Fruit fly (Drosophila melanogaster) whole organism: ENCODE results near the gene CG32052.

Source experiments
- CG8478 ChIP-seq: fragments of >200 bp; optimal IDR thresholded peaks from 2 replicates; lab custom pipeline; 2018; ENCODE audit warnings: inconsistent platforms
- Dll ChIP-seq: fragments of >200 bp; optimal IDR thresholded peaks from 2 replicates; lab custom pipeline; 2017
- EcR ChIP-seq, 2 experiments: fragments of >200 bp; optimal IDR thresholded peaks; 2 replicates each; lab custom pipeline; 2017; ENCODE audit warnings: missing biosample characterization in 2 of 2, missing genetic modification characterization in 2 of 2, missing genetic modification reagents in 2 of 2
- pan ChIP-seq: fragments of >200 bp; optimal IDR thresholded peaks from 2 replicates; lab custom pipeline; 2017
- psq ChIP-seq: fragments of >200 bp; optimal IDR thresholded peaks from 2 replicates; lab custom pipeline; 2017
- usp ChIP-seq: fragments of >200 bp; optimal IDR thresholded peaks from 2 replicates; lab custom pipeline; 2017; ENCODE audit warnings: missing biosample characterization, missing genetic modification characterization, mixed read lengths

The CG32052 gene

DNA sequence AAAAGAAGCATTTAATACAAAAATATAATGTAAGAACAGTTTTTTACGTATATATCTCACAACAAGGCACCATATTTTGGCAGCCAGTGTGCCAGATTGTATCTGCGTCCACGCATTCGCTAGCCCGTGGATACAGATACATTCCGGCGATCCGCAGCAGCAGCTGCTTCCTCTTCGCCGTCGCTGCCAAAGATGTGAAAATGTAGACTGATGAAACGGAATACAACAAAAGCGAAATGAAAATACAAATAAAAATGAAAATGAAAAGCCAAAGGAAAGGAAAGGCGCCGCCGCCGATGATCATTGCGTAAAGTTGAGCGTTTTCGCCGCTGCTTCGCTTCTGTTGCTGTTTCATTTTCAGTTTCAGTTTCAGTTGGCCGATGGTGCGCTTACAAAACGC is 28.9 kb downstream of the CG32052 start:
- TF ChIP-seq psq (lab: Kevin White, UChicago) (no peak), Dll (lab: Kevin White, UChicago) (no peak), pan (lab: Kevin White, UChicago) (no peak), usp (no peak), CG8478 (no peak), EcR (GFP tag; optimal IDR thresholded peaks at IDR 0.05; lab: Kevin White, UChicago) (no peak)

DNA sequence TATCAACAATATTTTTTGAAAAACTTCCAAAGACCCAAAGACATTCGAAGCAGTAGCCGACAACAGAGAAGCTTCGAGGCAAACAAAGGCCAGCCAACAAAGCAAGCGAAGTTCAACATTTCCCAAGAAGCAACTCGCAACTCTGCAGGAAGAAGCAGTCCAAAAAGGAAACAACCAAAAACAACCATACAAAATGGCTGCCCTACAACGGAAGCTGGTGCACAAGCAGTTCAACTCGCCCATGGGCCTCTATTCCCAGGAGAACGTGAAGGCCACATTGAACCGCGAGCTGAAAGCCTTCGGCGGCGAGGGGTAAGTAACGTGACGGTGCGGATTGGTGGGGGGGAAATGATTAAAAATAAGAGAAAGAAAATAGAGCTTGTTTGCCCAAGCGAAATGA is 33.4 kb downstream of the CG32052 start:
- TF ChIP-seq usp (no peak), psq (lab: Kevin White, UChicago) (no peak), CG8478 (no peak), pan (lab: Kevin White, UChicago) (no peak), EcR (GFP tag; optimal IDR thresholded peaks at IDR 0.05; lab: Kevin White, UChicago) (no peak), Dll (lab: Kevin White, UChicago) (no peak)

DNA sequence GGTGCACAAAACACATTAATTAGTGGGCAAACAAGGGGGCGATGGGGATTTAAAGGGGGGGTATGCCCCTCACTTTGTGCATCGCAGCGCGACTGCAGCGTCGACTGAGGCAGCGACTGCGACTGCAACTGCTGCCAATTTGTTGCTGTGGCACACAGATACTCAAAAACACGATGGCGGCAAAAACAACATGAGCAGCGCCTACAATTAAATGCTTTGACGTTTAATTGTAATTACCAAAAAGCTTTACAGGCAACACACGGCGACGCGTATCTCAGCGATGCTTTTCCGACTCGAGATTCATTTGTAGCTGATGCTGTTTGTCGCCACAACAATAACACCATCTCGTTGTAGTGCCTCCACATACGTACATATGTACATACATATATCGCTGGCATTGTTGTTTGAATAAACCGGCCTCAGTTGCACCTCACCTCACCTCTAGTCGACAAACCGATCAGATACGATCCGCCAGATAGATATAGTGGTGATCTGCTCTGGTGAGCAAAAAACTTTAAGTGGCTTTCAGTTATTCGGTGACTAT is 34.4 kb downstream of the CG32052 start:
- TF ChIP-seq psq (lab: Kevin White, UChicago) = no peak
- TF ChIP-seq usp = no peak
- TF ChIP-seq EcR (GFP tag; optimal IDR thresholded peaks at IDR 0.05; lab: Kevin White, UChicago) = no peak
- no peak for TF ChIP-seq Dll (lab: Kevin White, UChicago)
- no peak for TF ChIP-seq CG8478
- no peak for TF ChIP-seq pan (lab: Kevin White, UChicago)

DNA sequence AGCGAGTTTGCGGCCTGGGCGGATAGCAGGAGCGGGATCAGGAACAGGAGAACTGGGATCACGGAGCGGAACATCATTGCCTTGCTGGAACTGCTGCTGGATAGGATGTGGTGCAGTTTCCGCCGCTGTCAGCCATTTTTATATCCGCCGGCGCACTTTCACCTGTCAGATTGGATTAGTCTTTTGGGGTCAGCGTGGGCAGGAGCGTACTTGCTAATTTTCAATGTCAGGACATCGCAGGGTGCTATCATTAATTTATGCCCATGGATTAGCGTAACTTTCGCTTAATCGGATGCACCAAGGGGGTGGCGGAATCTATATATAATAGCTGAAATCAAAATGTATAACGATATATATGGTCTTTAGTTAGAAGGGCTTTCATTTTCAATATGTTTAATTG is 37.0 kb downstream of the CG32052 start, which contains the start of gene Ilp5:
TSS of gene Ilp5 (minus strand) at position 101 of the 400 bp plus-strand sequence.
- TF ChIP-seq Dll (lab: Kevin White, UChicago) (no peak), CG8478 (no peak), EcR (GFP tag; optimal IDR thresholded peaks at IDR 0.05; lab: Kevin White, UChicago) (no peak), psq (lab: Kevin White, UChicago) (no peak), usp (no peak), pan (lab: Kevin White, UChicago) (no peak)

DNA sequence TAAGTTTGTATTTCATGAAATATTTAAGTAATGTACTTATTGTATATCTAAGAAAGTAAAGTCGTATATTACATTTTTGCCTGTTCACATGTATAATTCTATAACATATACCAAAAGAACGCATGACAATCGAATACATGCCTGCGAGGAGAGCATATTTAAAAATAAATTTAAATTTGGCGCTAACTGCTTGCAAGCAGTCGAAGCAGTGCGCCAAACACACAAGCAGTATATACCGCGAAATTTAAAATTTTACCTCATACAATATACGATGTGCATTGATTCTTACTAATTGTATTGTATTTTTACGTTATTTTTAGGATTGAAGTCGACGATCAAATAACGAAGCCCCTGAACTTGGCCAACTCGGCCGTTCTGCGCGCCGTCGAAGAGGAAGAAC is 37.4 kb downstream of the CG32052 start:
- TF ChIP-seq CG8478 = no peak
- no peak for TF ChIP-seq EcR (GFP tag; optimal IDR thresholded peaks at IDR 0.05; lab: Kevin White, UChicago)
- TF ChIP-seq pan (lab: Kevin White, UChicago) = no peak

DNA sequence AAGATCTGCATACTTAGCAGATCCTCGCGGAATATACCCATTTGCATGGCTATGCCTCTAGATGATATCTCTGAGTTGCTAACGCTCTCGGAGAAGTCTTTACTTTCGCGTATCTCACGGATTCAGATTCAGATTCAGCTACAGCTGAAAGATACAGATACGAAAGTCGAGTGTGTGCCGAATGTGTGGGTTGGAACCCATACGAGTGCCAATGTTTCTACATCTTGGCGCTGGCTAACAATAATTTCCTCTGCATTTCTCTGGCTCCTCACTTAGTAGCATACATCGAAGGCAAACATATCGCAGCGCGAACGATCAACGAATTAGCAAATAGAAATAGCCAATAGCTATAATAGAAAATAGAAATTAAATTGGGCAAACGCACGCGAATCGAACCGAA is 42.3 kb downstream of the CG32052 start:
- no peak for TF ChIP-seq Dll (lab: Kevin White, UChicago)
- no peak for TF ChIP-seq EcR (GFP tag; optimal IDR thresholded peaks at IDR 0.05; lab: Kevin White, UChicago)
- TF ChIP-seq psq (lab: Kevin White, UChicago) = no peak
- TF ChIP-seq pan (lab: Kevin White, UChicago) = no peak
- TF ChIP-seq CG8478 = no peak
- no peak for TF ChIP-seq usp

DNA sequence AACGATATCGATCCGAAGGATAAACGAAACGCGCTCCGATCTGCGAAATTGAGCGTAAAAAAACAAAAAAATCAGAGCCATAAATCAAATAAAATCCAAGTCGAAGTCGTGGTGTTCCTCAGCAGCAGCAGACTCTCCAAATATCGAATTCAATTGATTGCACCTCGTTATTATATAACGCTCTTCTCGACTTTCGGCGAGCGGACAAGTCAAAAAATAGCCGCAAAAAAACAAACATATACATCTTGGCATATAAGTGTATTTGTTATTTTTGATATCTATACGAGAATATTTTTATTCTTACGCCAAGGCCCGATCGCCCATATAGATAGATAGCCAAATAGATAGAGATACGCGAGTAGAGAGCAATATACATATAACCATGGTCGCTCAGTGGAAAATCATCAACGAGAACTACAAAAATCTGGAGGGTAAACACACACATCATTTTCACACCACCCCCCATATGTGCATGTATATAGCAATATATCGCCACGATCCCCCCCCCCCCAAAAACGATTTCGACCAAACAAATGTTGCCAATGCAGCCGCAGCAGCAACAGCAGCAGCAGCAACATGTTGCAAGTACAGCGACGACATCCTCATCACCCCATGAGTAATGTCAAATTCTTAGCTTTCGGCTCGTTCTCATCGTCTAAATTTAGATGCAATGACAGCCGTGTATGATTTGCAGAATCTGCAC is 42.9 kb downstream of the CG32052 start:
- TF ChIP-seq Dll (lab: Kevin White, UChicago) (no peak), psq (lab: Kevin White, UChicago) (no peak), pan (lab: Kevin White, UChicago) (no peak), CG8478 (no peak), usp (no peak), EcR (GFP tag; optimal IDR thresholded peaks at IDR 0.05; lab: Kevin White, UChicago) (no peak)

DNA sequence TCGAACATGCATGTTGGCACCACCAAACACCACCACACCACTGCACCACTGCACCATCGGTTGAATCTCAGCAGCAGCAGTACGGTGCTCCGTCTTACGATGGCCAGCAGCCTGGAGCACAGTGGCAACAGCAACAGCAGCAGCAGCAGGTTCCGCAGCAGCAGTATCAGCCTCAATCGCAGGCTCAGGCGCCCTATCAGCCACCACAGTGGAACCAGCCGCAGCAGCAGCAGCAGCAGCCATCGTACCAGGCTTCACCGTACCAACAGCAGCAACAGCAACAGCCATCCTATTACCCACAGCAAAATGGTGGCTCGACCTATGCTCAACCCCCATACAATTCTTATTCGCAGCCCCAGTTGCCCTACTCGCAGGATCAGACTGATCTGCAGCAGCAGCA is 45.3 kb downstream of the CG32052 start:
- TF ChIP-seq psq (lab: Kevin White, UChicago) (no peak), Dll (lab: Kevin White, UChicago) (no peak), usp (no peak), CG8478 (no peak), EcR (GFP tag; optimal IDR thresholded peaks at IDR 0.05; lab: Kevin White, UChicago) (no peak), pan (lab: Kevin White, UChicago) (no peak)

DNA sequence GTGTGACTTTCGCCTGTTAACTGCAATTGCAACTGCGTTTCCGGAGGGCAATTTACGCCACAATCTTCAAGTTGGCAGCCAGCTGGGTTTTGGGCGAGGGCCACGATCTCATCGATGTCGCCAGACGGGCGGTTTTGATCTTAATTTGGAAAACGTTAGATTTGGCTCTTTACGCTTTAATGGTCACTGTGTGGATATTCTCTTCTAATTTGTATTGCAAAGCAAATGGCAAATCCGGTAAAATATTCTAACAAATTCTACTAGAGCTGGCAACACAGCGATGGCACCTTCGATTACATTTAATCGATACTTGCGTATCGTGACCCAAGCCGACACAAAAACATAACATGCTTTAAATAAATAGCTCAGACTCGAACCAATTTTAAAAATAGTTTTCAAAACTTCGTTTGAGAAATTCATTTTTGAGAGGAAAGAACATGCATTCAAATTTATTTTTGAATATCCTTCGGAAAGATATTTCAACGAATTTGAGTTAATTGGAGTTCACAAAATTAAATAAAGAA is 49.7 kb downstream of the CG32052 start, which contains the start of gene I-2:
TSS of gene I-2 (minus strand) at position 282 of the 524 bp plus-strand sequence.
- no peak for TF ChIP-seq psq (lab: Kevin White, UChicago)
- TF ChIP-seq EcR (GFP tag; optimal IDR thresholded peaks at IDR 0.05; lab: Kevin White, UChicago) = no peak
- no peak for TF ChIP-seq usp
- no peak for TF ChIP-seq CG8478
- no peak for TF ChIP-seq pan (lab: Kevin White, UChicago)
- TF ChIP-seq Dll (lab: Kevin White, UChicago) = no peak

DNA sequence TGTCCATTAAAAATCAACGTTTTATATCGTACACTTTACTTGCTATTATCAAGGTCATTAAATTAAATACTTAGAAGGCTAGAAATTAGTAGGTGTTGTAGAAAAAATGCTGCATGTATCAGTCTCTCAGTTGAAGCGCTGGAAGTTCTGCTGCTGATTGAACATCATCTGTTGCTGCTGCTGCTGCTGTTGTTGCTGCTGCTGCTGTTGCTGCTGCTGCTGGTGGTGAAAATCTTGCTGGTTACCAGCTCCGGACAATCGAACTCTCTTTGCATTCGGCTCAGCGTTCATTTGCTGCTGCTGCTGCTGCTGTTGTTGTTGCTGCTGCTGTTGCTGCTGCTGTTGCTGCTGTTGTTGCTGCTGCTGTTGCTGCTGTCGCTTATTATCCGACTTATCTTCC is 50.2 kb downstream of the CG32052 start:
- TF ChIP-seq CG8478 = no peak

DNA sequence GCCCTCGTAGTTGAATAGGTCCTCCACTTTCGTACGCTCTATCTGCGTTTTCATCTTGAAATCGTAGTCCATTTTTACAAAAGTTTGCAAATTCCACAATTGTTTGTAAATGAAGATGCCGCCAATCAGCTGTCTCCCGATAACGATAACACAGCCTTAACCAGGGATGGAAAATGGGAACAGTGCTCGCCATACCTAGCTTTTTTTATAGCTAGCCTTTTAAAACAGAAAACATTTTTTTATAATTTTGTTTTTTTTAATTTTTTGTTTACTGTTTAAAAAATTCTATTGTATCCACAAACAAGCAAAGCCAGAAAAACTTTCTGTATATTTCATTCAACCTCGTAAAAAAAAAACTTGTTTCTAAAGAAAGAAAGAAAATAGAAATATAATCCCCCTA is 51.7 kb downstream of the CG32052 start, which contains the start of gene Cdk8:
TSS of gene Cdk8 (minus strand) at position 137 of the 400 bp plus-strand sequence.
- TF ChIP-seq psq (lab: Kevin White, UChicago) (no peak), Dll (lab: Kevin White, UChicago) (no peak), usp (no peak)

DNA sequence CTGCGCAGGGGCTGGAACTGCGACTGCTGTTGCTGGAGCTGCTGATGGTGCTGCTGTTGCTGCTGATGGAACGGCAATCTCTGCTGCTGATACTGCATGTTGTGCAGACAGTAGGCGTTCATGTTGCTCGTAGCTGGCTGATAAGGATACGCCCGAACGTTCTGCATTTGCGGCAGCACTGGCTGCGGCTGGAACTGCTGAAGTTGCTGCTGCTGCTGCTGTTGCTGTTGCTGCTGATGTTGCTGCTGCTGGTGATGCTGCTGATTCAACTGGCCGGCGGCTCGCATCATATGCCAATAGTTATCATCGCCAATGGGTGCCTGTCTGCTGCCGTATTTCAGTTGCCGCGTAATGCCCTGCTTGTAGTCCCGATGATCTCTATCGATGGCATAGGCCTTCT is 53.9 kb downstream of the CG32052 start:
- TF ChIP-seq EcR (GFP tag; optimal IDR thresholded peaks at IDR 0.05; lab: Kevin White, UChicago) = no peak

DNA sequence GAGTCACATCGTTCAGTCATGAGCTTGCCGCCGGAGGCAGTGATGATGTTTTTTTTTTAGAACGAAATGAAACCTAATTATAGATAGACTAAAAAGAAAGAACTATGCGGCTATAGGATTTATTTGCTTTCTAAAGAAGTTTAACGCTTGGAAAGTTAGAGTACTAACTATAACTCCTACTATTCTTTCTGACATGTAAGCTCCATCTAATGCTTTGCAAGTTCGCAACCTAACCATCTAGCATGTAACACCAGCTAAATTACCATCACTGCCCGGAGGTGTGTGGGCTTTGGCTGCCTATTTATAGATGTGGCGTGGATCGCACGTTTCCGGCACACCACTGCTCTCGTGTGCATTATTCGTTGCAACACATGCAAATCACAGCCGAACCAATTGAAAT is 55.2 kb downstream of the CG32052 start:
- no peak for TF ChIP-seq CG8478
- no peak for TF ChIP-seq usp
- TF ChIP-seq EcR (GFP tag; optimal IDR thresholded peaks at IDR 0.05; lab: Kevin White, UChicago) = no peak
- no peak for TF ChIP-seq psq (lab: Kevin White, UChicago)
- TF ChIP-seq pan (lab: Kevin White, UChicago) = no peak
- no peak for TF ChIP-seq Dll (lab: Kevin White, UChicago)
